Fruit fly (Drosophila melanogaster) whole organism, embryonic: Measurements from ENCODE around the gene Idh3g.

Source experiments
- Awh ChIP-seq: fragments of 200-800 bp; sonication (Bioruptor generic); IDR thresholded peaks from 2 replicates; pipeline ENCODE4, ENCODE4 v1.3.6; 2022; ENCODE audit warnings: missing biosample characterization, missing genetic modification characterization
- B-H2 ChIP-seq: fragments of 200-800 bp; sonication (Bioruptor generic); optimal IDR thresholded peaks from 2 replicates; lab custom pipeline; 2018; ENCODE audit warnings: missing biosample characterization, mild to moderate bottlenecking, missing genetic modification characterization
- Bgb ChIP-seq: fragments of 200-800 bp; sonication (Bioruptor generic); IDR thresholded peaks from 2 replicates; pipeline ENCODE4 v1.3.6; 2022; ENCODE audit warnings: missing biosample characterization, missing genetic modification characterization; ENCODE audit not compliant: partially characterized antibody
- CG10209 ChIP-seq: fragments of 200-800 bp; sonication (Bioruptor generic); optimal IDR thresholded peaks from 3 replicates; lab custom pipeline; 2017; ENCODE audit warnings: missing biosample characterization, mild to moderate bottlenecking, missing genetic modification characterization, missing genetic modification reagents
- CG10267 ChIP-seq: fragments of 200-800 bp; sonication (Bioruptor generic); optimal IDR thresholded peaks from 2 replicates; lab custom pipeline; 2018; ENCODE audit warnings: missing biosample characterization, mild to moderate bottlenecking, missing genetic modification characterization, moderate library complexity
- CG10462 ChIP-seq: fragments of 200-800 bp; sonication (Bioruptor generic); optimal IDR thresholded peaks from 2 replicates; lab custom pipeline; 2016; ENCODE audit warnings: missing biosample characterization, missing genetic modification characterization
- CG10654 ChIP-seq: fragments of 200-800 bp; sonication (Bioruptor generic); optimal IDR thresholded peaks from 2 replicates; lab custom pipeline; 2016; ENCODE audit warnings: missing biosample characterization, missing genetic modification characterization
- CG10959 ChIP-seq: fragments of 200-800 bp; sonication (Bioruptor generic); IDR thresholded peaks from 2 replicates; pipeline ENCODE4 v1.3.6; 2022; ENCODE audit warnings: missing biosample characterization, missing genetic modification characterization
- CG11696 ChIP-seq: fragments of 200-800 bp; sonication (Bioruptor generic); IDR thresholded peaks from 2 replicates; pipeline ENCODE4 v1.3.6; 2022; ENCODE audit warnings: missing biosample characterization, missing genetic modification characterization
- CG12071 ChIP-seq: fragments of 200-800 bp; sonication (Bioruptor generic); optimal IDR thresholded peaks from 3 replicates; lab custom pipeline; 2018; ENCODE audit warnings: missing biosample characterization, mild to moderate bottlenecking, missing genetic modification characterization
- CG12744 ChIP-seq: fragments of 200-800 bp; sonication (Bioruptor generic); optimal IDR thresholded peaks from 2 replicates; lab custom pipeline; 2016; ENCODE audit warnings: missing biosample characterization, missing genetic modification characterization
- CG13894 ChIP-seq: fragments of 200-800 bp; sonication (Bioruptor generic); optimal IDR thresholded peaks from 3 replicates; lab custom pipeline; 2018; ENCODE audit warnings: missing biosample characterization, mild to moderate bottlenecking, missing genetic modification characterization, moderate library complexity
- CG15601 ChIP-seq: fragments of 200-800 bp; sonication (Bioruptor generic); optimal IDR thresholded peaks from 3 replicates; lab custom pipeline; 2019; ENCODE audit warnings: missing biosample characterization, mild to moderate bottlenecking, missing genetic modification characterization, moderate library complexity
- CG1602 ChIP-seq: fragments of 200-800 bp; sonication (Bioruptor generic); optimal IDR thresholded peaks from 3 replicates; lab custom pipeline; 2016; ENCODE audit warnings: missing biosample characterization, missing genetic modification characterization
- CG18764 ChIP-seq: fragments of 200-800 bp; sonication (Bioruptor generic); optimal IDR thresholded peaks from 3 replicates; lab custom pipeline; 2016; ENCODE audit warnings: missing biosample characterization, missing genetic modification characterization
- CG2116 ChIP-seq: fragments of 200-800 bp; sonication (Bioruptor generic); optimal IDR thresholded peaks from 3 replicates; lab custom pipeline; 2018; ENCODE audit warnings: missing biosample characterization, mild to moderate bottlenecking, missing genetic modification characterization
- CG2712 ChIP-seq: fragments of 200-800 bp; optimal IDR thresholded peaks from 3 replicates; lab custom pipeline; 2019; ENCODE audit warnings: missing biosample characterization, mild to moderate bottlenecking, missing genetic modification characterization, moderate library complexity
- CG31441 ChIP-seq: fragments of 200-800 bp; sonication (Bioruptor generic); IDR thresholded peaks from 2 replicates; pipeline ENCODE4 v1.3.6; 2022; ENCODE audit warnings: missing biosample characterization, missing genetic modification characterization
- CG32767 ChIP-seq: fragments of 200-800 bp; sonication (Bioruptor generic); IDR thresholded peaks from 2 replicates; pipeline ENCODE4 v1.3.6; 2022; ENCODE audit warnings: missing biosample characterization, missing genetic modification characterization
- CG3838 ChIP-seq: fragments of 200-800 bp; sonication (Bioruptor generic); optimal IDR thresholded peaks from 3 replicates; lab custom pipeline; 2016; ENCODE audit warnings: missing biosample characterization, missing genetic modification characterization
- CG4424 ChIP-seq: fragments of 200-800 bp; sonication (Bioruptor generic); optimal IDR thresholded peaks from 3 replicates; lab custom pipeline; 2016; ENCODE audit warnings: missing biosample characterization, missing genetic modification characterization
- CG6854 ChIP-seq: fragments of 200-800 bp; sonication (Bioruptor generic); optimal IDR thresholded peaks from 3 replicates; lab custom pipeline; 2017; ENCODE audit warnings: missing biosample characterization, mild to moderate bottlenecking, missing genetic modification characterization
- CG9932 ChIP-seq: fragments of 200-800 bp; sonication (Bioruptor generic); IDR thresholded peaks from 2 replicates; pipeline ENCODE4 v1.3.6; 2022; ENCODE audit warnings: missing biosample characterization, missing genetic modification characterization
- Dip2 ChIP-seq: fragments of 200-800 bp; sonication (Bioruptor generic); IDR thresholded peaks from 2 replicates; pipeline ENCODE4 v1.3.6; 2022; ENCODE audit warnings: missing biosample characterization, missing genetic modification characterization
- Dip3 ChIP-seq: fragments of 200-800 bp; sonication (Bioruptor generic); optimal IDR thresholded peaks from 3 replicates; lab custom pipeline; 2016; ENCODE audit warnings: missing biosample characterization, missing genetic modification characterization
- HLH3B ChIP-seq: fragments of 200-800 bp; sonication (Bioruptor generic); IDR thresholded peaks from 2 replicates; pipeline ENCODE4 v1.3.6; 2022; ENCODE audit warnings: missing biosample characterization, missing genetic modification characterization
- Hr39 ChIP-seq: fragments of >200 bp; optimal IDR thresholded peaks from 2 replicates; lab custom pipeline; 2017
- Hr51 ChIP-seq, 2 experiments: fragments of 200-800 bp; sonication (Bioruptor generic); optimal IDR thresholded peaks; 2 replicates in 1 of 2; 3 replicates in 1 of 2; lab custom pipeline; 2016 to 2018; ENCODE audit warnings: missing biosample characterization in 2 of 2, missing genetic modification characterization in 2 of 2, mild to moderate bottlenecking in 1 of 2, moderate library complexity in 1 of 2
- Myb ChIP-seq: fragments of 200-800 bp; sonication (Bioruptor generic); optimal IDR thresholded peaks from 2 replicates; lab custom pipeline; 2016; ENCODE audit warnings: missing biosample characterization, missing genetic modification characterization
- Nf-YA ChIP-seq: fragments of 200-800 bp; sonication (Bioruptor generic); IDR thresholded peaks from 2 replicates; pipeline ENCODE4 v1.3.6; 2022; ENCODE audit warnings: missing biosample characterization, missing genetic modification characterization
- Nf-YB ChIP-seq: fragments of 200-800 bp; sonication (Bioruptor generic); optimal IDR thresholded peaks from 3 replicates; lab custom pipeline; 2019; ENCODE audit warnings: missing biosample characterization, mild to moderate bottlenecking, missing genetic modification characterization, moderate library complexity
- Ptx1 ChIP-seq: fragments of 200-800 bp; sonication (Bioruptor generic); IDR thresholded peaks from 2 replicates; pipeline ENCODE4 v1.3.6; 2022; ENCODE audit warnings: missing biosample characterization, missing genetic modification characterization
- Sin3A ChIP-seq: fragments of >200 bp; optimal IDR thresholded peaks from 2 replicates; lab custom pipeline; 2018
- Sox100B ChIP-seq: fragments of 200-800 bp; sonication (Bioruptor generic); optimal IDR thresholded peaks from 3 replicates; lab custom pipeline; 2018; ENCODE audit warnings: missing biosample characterization, mild to moderate bottlenecking, missing genetic modification characterization
- al ChIP-seq: fragments of 200-800 bp; sonication (Bioruptor generic); IDR thresholded peaks from 2 replicates; pipeline ENCODE4 v1.3.6; 2022; ENCODE audit warnings: missing biosample characterization, missing genetic modification characterization
- bab2 ChIP-seq: fragments of 200-800 bp; sonication (Bioruptor generic); optimal IDR thresholded peaks from 2 replicates; lab custom pipeline; 2016; ENCODE audit warnings: missing biosample characterization, missing genetic modification characterization
- btn ChIP-seq: fragments of 200-800 bp; sonication (Bioruptor generic); optimal IDR thresholded peaks from 2 replicates; lab custom pipeline; 2016; ENCODE audit warnings: missing biosample characterization, missing genetic modification characterization
- cato ChIP-seq: fragments of 200-800 bp; sonication (Bioruptor generic); optimal IDR thresholded peaks from 2 replicates; lab custom pipeline; 2016; ENCODE audit warnings: missing biosample characterization, missing genetic modification characterization, borderline replicate concordance
- ci ChIP-seq: fragments of 200-800 bp; sonication (Bioruptor generic); IDR thresholded peaks from 3 replicates; pipeline ENCODE4 v1.3.6; 2022; ENCODE audit warnings: missing biosample characterization, missing genetic modification characterization
- cwo ChIP-seq: fragments of 200-800 bp; sonication (Bioruptor generic); optimal IDR thresholded peaks from 3 replicates; lab custom pipeline; 2017; ENCODE audit warnings: missing biosample characterization, missing genetic modification characterization, mild to moderate bottlenecking, moderate library complexity, missing genetic modification reagents
- dmrt99B ChIP-seq: fragments of 200-800 bp; sonication (Bioruptor generic); optimal IDR thresholded peaks from 2 replicates; lab custom pipeline; 2018; ENCODE audit warnings: missing biosample characterization, mild to moderate bottlenecking, missing genetic modification characterization, moderate library complexity
- ems ChIP-seq: fragments of 200-800 bp; sonication (Bioruptor generic); optimal IDR thresholded peaks from 3 replicates; lab custom pipeline; 2016; ENCODE audit warnings: missing biosample characterization, missing genetic modification characterization
- fd64A ChIP-seq: fragments of 200-800 bp; sonication (Bioruptor generic); optimal IDR thresholded peaks from 3 replicates; lab custom pipeline; 2018; ENCODE audit warnings: missing biosample characterization, mild to moderate bottlenecking, missing genetic modification characterization
- grn ChIP-seq: fragments of 200-800 bp; sonication (Bioruptor generic); optimal IDR thresholded peaks from 3 replicates; lab custom pipeline; 2017; ENCODE audit warnings: missing biosample characterization, missing genetic modification characterization
- h ChIP-seq: fragments of >200 bp; optimal IDR thresholded peaks from 2 replicates; lab custom pipeline; 2017
- hb ChIP-seq: fragments of 200-800 bp; sonication (Bioruptor generic); IDR thresholded peaks from 3 replicates; pipeline ENCODE4 v1.3.6; 2022; ENCODE audit warnings: missing biosample characterization, missing genetic modification characterization; ENCODE audit not compliant: partially characterized antibody
- sc ChIP-seq, 3 experiments: fragments of >200 bp in 2 of 3; fragments of 200-800 bp in 1 of 3; sonication (Bioruptor generic) in 1 of 3; optimal IDR thresholded peaks; 2 replicates in 2 of 3; 3 replicates in 1 of 3; lab custom pipeline; 2017; ENCODE audit warnings: mild to moderate bottlenecking in 1 of 3, missing biosample characterization in 1 of 3, missing genetic modification characterization in 1 of 3, missing genetic modification reagents in 1 of 3
- sima ChIP-seq: fragments of 200-800 bp; sonication (Bioruptor generic); optimal IDR thresholded peaks from 2 replicates; lab custom pipeline; 2016; ENCODE audit warnings: missing biosample characterization, missing genetic modification characterization
- slp2 ChIP-seq: fragments of 200-800 bp; sonication (Bioruptor generic); optimal IDR thresholded peaks from 2 replicates; lab custom pipeline; 2016; ENCODE audit warnings: missing biosample characterization, missing genetic modification characterization
- vvl ChIP-seq: fragments of 200-800 bp; sonication (Bioruptor generic); IDR thresholded peaks from 2 replicates; pipeline ENCODE4 v1.3.6; 2022; ENCODE audit warnings: missing biosample characterization, missing genetic modification characterization
- wdn ChIP-seq: fragments of 200-800 bp; sonication (Bioruptor generic); IDR thresholded peaks from 2 replicates; pipeline ENCODE4 v1.3.6; 2022; ENCODE audit warnings: missing biosample characterization, missing genetic modification characterization

The Idh3g gene

DNA sequence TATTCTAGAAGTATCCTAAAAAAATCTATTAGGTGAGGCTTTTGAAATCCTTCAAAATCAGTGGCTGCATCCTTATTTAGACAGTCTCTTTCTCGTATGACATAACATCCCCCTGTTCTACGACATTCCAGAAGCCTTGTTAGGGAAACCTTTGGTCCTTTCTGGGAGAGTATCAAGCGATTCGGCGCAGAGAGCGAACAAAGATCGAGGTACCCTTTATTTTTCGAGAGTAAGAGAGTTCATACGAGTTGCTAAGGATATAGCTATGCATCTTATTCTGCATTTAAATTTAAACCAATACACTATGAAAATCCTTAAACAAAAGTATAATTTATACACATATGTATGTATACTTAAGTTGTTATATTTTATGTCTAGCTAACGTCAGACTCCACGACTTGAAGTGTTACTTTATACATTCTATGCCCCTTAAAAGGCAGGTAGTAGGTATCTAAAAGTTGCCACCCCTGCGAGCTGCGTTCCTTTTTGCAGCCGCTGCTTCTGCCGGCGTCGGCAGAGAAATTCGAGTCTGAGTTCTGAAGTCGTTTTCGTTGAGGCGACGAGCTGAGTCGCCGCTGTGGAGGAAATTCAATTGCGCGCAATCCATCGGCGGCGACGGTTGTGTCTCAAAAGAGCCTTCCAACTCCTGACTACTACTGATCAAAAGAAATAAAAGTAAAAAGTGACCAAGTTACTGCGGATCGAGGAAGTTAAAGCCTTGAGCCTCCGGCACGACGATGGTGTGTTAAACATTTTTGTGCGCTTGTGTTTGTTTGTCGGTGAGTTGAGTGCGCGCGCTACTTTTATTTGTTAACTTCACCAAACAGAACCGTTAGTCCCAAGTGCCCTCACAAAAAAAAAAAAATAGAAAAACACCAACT lies 43.1 kb upstream of the Idh3g start, which contains the start of gene jigr1 (continued):
- TF ChIP-seq HLH3B (no peak), Sox100B (peak; percentile 1), CG3838 (GFP tag; lab: Kevin White, UChicago) (no peak), CG2712 (tag; lab: Kevin White, UChicago) (peak; percentile 82), bab2 (GFP tag; lab: Kevin White, UChicago) (no peak), Hr39 (lab: Kevin White, UChicago) (no peak), vvl (GFP tag; lab: Robert Waterston, UW) (no peak), fd64A (no peak), hb (GFP tag; lab: Robert Waterston, UW) (no peak), Hr51 (GFP tag; optimal IDR thresholded peaks at IDR 0.05; lab: Kevin White, UChicago) (no peak), Awh (GFP tag; lab: Robert Waterston, UW) (no peak), CG1602 (GFP tag; lab: Kevin White, UChicago) (peak; percentile 47), ci (no peak), CG13894 (tag; lab: Kevin White, UChicago) (no peak), CG4424 (peak; percentile 36), al (no peak), B-H2 (GFP tag; lab: Kevin White, UChicago) (no peak), CG10959 (peak; percentile 70), dmrt99B (tag; lab: Kevin White, UChicago) (no peak), CG12071 (GFP tag; lab: Kevin White, UChicago) (no peak), CG10654 (no peak), CG15601 (tag; lab: Kevin White, UChicago) (no peak), CG32767 (GFP tag; lab: Robert Waterston, UW) (no peak), Dip2 (no peak), sima (no peak), btn (GFP tag; lab: Kevin White, UChicago) (no peak), CG10267 (tag; lab: Kevin White, UChicago) (peak; percentile 78), cato (GFP tag; lab: Kevin White, UChicago) (no peak), Nf-YA (GFP tag; lab: Robert Waterston, UW) (no peak), CG2116 (GFP tag; lab: Kevin White, UChicago) (peak; percentile 6), wdn (GFP tag; lab: Robert Waterston, UW) (no peak), CG18764 (GFP tag; lab: Kevin White, UChicago) (no peak), CG6854 (GFP tag; lab: Kevin White, UChicago) (no peak), Bgb (GFP tag; lab: Robert Waterston, UW) (no peak), CG12744 (GFP tag; lab: Kevin White, UChicago) (no peak), ems (GFP tag; lab: Kevin White, UChicago) (no peak), CG11696 (no peak), h (lab: Kevin White, UChicago) (no peak), Dip3 (GFP tag; lab: Kevin White, UChicago) (no peak), Sin3A (lab: Kevin White, UChicago) (no peak), Myb (GFP tag; lab: Kevin White, UChicago) (no peak), CG10462 (GFP tag; lab: Kevin White, UChicago) (no peak), Nf-YB (GFP tag; lab: Kevin White, UChicago) (peak; percentile 27), CG10209 (GFP tag; lab: Kevin White, UChicago) (peak; percentile 59), CG31441 (GFP tag; lab: Robert Waterston, UW) (peak; percentile 54), grn (GFP tag; lab: Kevin White, UChicago) (no peak), cwo (no peak), CG9932 (GFP tag; lab: Robert Waterston, UW) (no peak), slp2 (no peak), sc (optimal IDR thresholded peaks at IDR 0.05; lab: Kevin White, UChicago) (no peak), sc (GFP tag; optimal IDR thresholded peaks at IDR 0.05; lab: Kevin White, UChicago) (peak; percentile 44), Ptx1 (no peak)
